Fruit fly (Drosophila melanogaster): ENCODE results near the gene ninaA.

Gene ninaA

DNA sequence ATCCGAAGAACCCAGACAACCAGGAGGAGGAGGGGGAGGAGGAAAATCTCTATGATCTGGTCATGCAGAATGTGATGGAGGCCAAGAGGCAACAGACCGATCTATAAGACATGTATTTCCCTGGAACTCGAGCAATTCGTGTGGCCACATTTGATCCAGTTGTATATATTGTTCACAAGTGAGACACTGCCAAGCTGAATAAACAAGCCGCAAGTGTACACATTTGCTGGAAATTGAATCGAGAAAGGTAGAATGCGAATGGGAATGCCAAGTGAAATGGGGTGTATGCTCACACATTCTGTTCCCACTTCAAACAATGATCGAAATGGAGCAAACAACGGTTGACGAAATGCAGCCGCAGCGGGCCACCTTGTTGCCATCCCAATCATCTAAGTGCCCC, 21.1 kb upstream of the ninaA start (continued):
- TF ChIP-seq YL-1 (GFP tag; optimal IDR thresholded peaks at IDR 0.05) = peak; percentile 3
- peak; percentile 45 for TF ChIP-seq CG3407 (GFP tag; optimal IDR thresholded peaks at IDR 0.05)
- TF ChIP-seq CG18262 (tag; optimal IDR thresholded peaks at IDR 0.05) = no peak
- no peak for TF ChIP-seq CG16813 (GFP tag; IDR thresholded peaks at IDR 0.05; ENCODE audit: partially characterized antibody)
- TF ChIP-seq oc (tag; optimal IDR thresholded peaks at IDR 0.05) = peak; percentile 22
- no peak for TF ChIP-seq tll (GFP tag; optimal IDR thresholded peaks at IDR 0.05)
- TF ChIP-seq BtbVII (GFP tag; optimal IDR thresholded peaks at IDR 0.05) = peak; percentile 15
- peak; percentile 30 for TF ChIP-seq CG31365 (tag; optimal IDR thresholded peaks at IDR 0.05)
- 0 out of 3 replicates have a peak, but pooled peaks have one; percentile 10 for TF ChIP-seq dysf (GFP tag; IDR thresholded peaks at IDR 0.05)
- peak in 1 of 2 experiments; percentile 37 for TF ChIP-seq bsh (GFP tag; optimal IDR thresholded peaks at IDR 0.05)
- TF ChIP-seq CG12391 (tag; optimal IDR thresholded peaks at IDR 0.05) = no peak
- TF ChIP-seq ATbp (GFP tag; optimal IDR thresholded peaks at IDR 0.05) = peak; percentile 77
- peak; percentile 26 for TF ChIP-seq CG12071 (GFP tag; optimal IDR thresholded peaks at IDR 0.05)
- peak; percentile 39 for TF ChIP-seq CG15696 (tag; optimal IDR thresholded peaks at IDR 0.05)
- TF ChIP-seq zfh1 (GFP tag; IDR thresholded peaks at IDR 0.05) = peak; percentile 37; the same call in 1 of the 3 replicates
- peak; percentile 40 for TF ChIP-seq CG10543 (GFP tag; optimal IDR thresholded peaks at IDR 0.05)
- TF ChIP-seq CG7987 (GFP tag; optimal IDR thresholded peaks at IDR 0.05) = peak; percentile 33
- TF ChIP-seq CG4328 (GFP tag; optimal IDR thresholded peaks at IDR 0.05) = peak; percentile 52
- TF ChIP-seq CG1233 (GFP tag; optimal IDR thresholded peaks at IDR 0.05) = peak; percentile 36
- TF ChIP-seq CG33557 (GFP tag; optimal IDR thresholded peaks at IDR 0.05) = peak; percentile 31
- peak; percentile 3 for TF ChIP-seq CG33213 (GFP tag; optimal IDR thresholded peaks at IDR 0.05)
- TF ChIP-seq sens (GFP tag) = peak; percentile 82
- no peak for TF ChIP-seq hkb (optimal IDR thresholded peaks at IDR 0.05)
- TF ChIP-seq hkb (GFP tag; IDR thresholded peaks at IDR 0.05) = peak; percentile 64; the same call in 1 of the 2 replicates
- TF ChIP-seq ranshi (GFP tag; IDR thresholded peaks at IDR 0.05) = no peak
- 0 out of 2 replicates have a peak, but pooled peaks have one; percentile 7 for TF ChIP-seq E2f2 (GFP tag; IDR thresholded peaks at IDR 0.05)
- no peak for TF ChIP-seq Trl (optimal IDR thresholded peaks at IDR 0.05)
- peak; percentile 6 for TF ChIP-seq Trl (GFP tag; optimal IDR thresholded peaks at IDR 0.05)
- peak; percentile 54 for TF ChIP-seq schlank (tag; optimal IDR thresholded peaks at IDR 0.05)
- no peak for TF ChIP-seq CG8388 (GFP tag; optimal IDR thresholded peaks at IDR 0.05)
- peak; percentile 52 for TF ChIP-seq CG15514 (GFP tag; optimal IDR thresholded peaks at IDR 0.05)
- peak; percentile 60 for TF ChIP-seq fd64A (GFP tag; optimal IDR thresholded peaks at IDR 0.05)
- TF ChIP-seq CG13296 (GFP tag; optimal IDR thresholded peaks at IDR 0.05) = peak; percentile 14
- TF ChIP-seq CG13894 (tag; optimal IDR thresholded peaks at IDR 0.05) = peak; percentile 5
- peak; percentile 46; the same call in 1 of the 2 replicates for TF ChIP-seq ara (GFP tag; IDR thresholded peaks at IDR 0.05)
- peak; percentile 40 for TF ChIP-seq CG2875 (GFP tag; optimal IDR thresholded peaks at IDR 0.05)
- peak; percentile 60 for TF ChIP-seq CG12769 (tag; optimal IDR thresholded peaks at IDR 0.05)
- peak; percentile 73 for TF ChIP-seq lab (GFP tag; optimal IDR thresholded peaks at IDR 0.05)
- peak; percentile 45 for TF ChIP-seq CG4707 (GFP tag; optimal IDR thresholded peaks at IDR 0.05)
- TF ChIP-seq dati (GFP tag; IDR thresholded peaks at IDR 0.05) = no peak
- TF ChIP-seq crol (GFP tag; IDR thresholded peaks at IDR 0.05) = 0 out of 2 replicates have a peak, but pooled peaks have one; percentile 26
- TF ChIP-seq otp (GFP tag; IDR thresholded peaks at IDR 0.05) = 0 out of 3 replicates have a peak, but pooled peaks have one; percentile 50
- peak; percentile 41 for TF ChIP-seq CG2678 (tag; optimal IDR thresholded peaks at IDR 0.05)
- TF ChIP-seq CG17359 (tag; optimal IDR thresholded peaks at IDR 0.05) = peak; percentile 19
- peak; percentile 14 for TF ChIP-seq CG10209 (GFP tag; optimal IDR thresholded peaks at IDR 0.05)
- TF ChIP-seq CG8290 (GFP tag; optimal IDR thresholded peaks at IDR 0.05) = no peak
- peak in 1 of 2 experiments; percentile 68 for TF ChIP-seq CG8290 (tag; optimal IDR thresholded peaks at IDR 0.05)
- TF ChIP-seq psq (GFP tag; optimal IDR thresholded peaks at IDR 0.05) = no peak
- TF ChIP-seq CG10321 (GFP tag; IDR thresholded peaks at IDR 0.05) = 0 out of 2 replicates have a peak, but pooled peaks have one; percentile 15
- no peak for TF ChIP-seq CG18764 (GFP tag; optimal IDR thresholded peaks at IDR 0.05)

Measured in whole organism, embryonic.